Fruit fly (Drosophila melanogaster): ENCODE results near the gene ems.

DNA sequence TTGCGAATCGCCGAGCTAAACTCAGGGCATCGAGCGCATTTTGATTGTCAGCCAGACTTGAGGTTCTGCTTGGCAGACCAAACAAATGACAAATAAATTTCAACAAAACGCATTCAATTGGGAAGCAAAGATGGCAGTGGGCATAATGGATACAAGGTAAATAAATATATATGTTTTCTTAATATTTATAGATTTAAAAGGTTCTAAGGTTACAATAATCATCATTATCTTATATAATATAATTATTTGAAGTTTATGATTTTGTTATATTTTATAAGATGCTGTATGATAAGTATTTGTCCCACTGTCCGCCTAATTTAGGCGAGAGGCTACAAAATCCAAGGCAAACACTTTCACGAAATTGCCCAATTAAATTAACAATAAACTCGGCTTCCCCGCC, 16.4 kb downstream of the ems start:
- TF ChIP-seq CG6854 (GFP tag; optimal IDR thresholded peaks at IDR 0.05) (no peak), CG6808 (GFP tag; optimal IDR thresholded peaks at IDR 0.05) (no peak), Met (GFP tag; optimal IDR thresholded peaks at IDR 0.05) (no peak), Eip93F (GFP tag; optimal IDR thresholded peaks at IDR 0.05) (no peak), vri (GFP tag; optimal IDR thresholded peaks at IDR 0.05) (no peak), cyc (GFP tag; optimal IDR thresholded peaks at IDR 0.05) (no peak), CG10631 (GFP tag; optimal IDR thresholded peaks at IDR 0.05) (peak; percentile 35), Blimp-1 (GFP tag; optimal IDR thresholded peaks at IDR 0.05) (no peak), topi (GFP tag; optimal IDR thresholded peaks at IDR 0.05) (no peak), Ets96B (tag; optimal IDR thresholded peaks at IDR 0.05) (peak; percentile 52), Eip75B (GFP tag; optimal IDR thresholded peaks at IDR 0.05) (no peak), CG4318 (GFP tag; optimal IDR thresholded peaks at IDR 0.05) (no peak), Hr4 (GFP tag; optimal IDR thresholded peaks at IDR 0.05) (no peak)
